Fruit fly (Drosophila melanogaster) whole organism, adult: ENCODE results near the gene CG6051.

Experiments used
- CG11617 ChIP-seq: fragments of 200-800 bp; sonication (Bioruptor generic); optimal IDR thresholded peaks from 2 replicates; lab custom pipeline; 2017; ENCODE audit warnings: mild to moderate bottlenecking, missing biosample characterization, missing genetic modification reagents, missing genetic modification characterization
- CG12768 ChIP-seq: fragments of 200-800 bp; sonication (Bioruptor generic); optimal IDR thresholded peaks from 2 replicates; lab custom pipeline; 2017; ENCODE audit warnings: missing biosample characterization, missing genetic modification characterization, mild to moderate bottlenecking, moderate library complexity, missing genetic modification reagents
- CG7101 ChIP-seq: fragments of 200-800 bp; sonication (Bioruptor generic); optimal IDR thresholded peaks from 2 replicates; lab custom pipeline; 2018; ENCODE audit warnings: missing biosample characterization, mild to moderate bottlenecking, missing genetic modification characterization, moderate library complexity
- Crg-1 ChIP-seq: fragments of 200-800 bp; sonication (Bioruptor generic); optimal IDR thresholded peaks from 2 replicates; lab custom pipeline; 2016; ENCODE audit warnings: missing biosample characterization, missing genetic modification characterization
- Hr96 ChIP-seq: fragments of 200-800 bp; sonication (Bioruptor generic); optimal IDR thresholded peaks from 2 replicates; lab custom pipeline; 2016; ENCODE audit warnings: missing biosample characterization, missing genetic modification characterization
- bab1 ChIP-seq: fragments of 200-800 bp; sonication (Bioruptor generic); optimal IDR thresholded peaks from 3 replicates; lab custom pipeline; 2019; ENCODE audit warnings: missing biosample characterization, mild to moderate bottlenecking, missing genetic modification characterization, moderate library complexity
- cnc ChIP-seq, 2 experiments: fragments of >200 bp; optimal IDR thresholded peaks; 2 replicates each; lab custom pipeline; 2017
- ovo ChIP-seq: fragments of 200-800 bp; sonication (Bioruptor generic); optimal IDR thresholded peaks from 2 replicates; lab custom pipeline; 2016; ENCODE audit warnings: missing biosample characterization, missing genetic modification characterization
- pad ChIP-seq: fragments of 200-800 bp; sonication (Bioruptor generic); optimal IDR thresholded peaks from 3 replicates; lab custom pipeline; 2017; ENCODE audit warnings: missing biosample characterization, missing genetic modification characterization, mild to moderate bottlenecking, moderate library complexity, missing genetic modification reagents
- tj ChIP-seq: fragments of 200-800 bp; sonication (Bioruptor generic); optimal IDR thresholded peaks from 3 replicates; lab custom pipeline; 2017; ENCODE audit warnings: missing biosample characterization, mild to moderate bottlenecking, missing genetic modification characterization, moderate library complexity
- toe ChIP-seq: fragments of 200-800 bp; sonication (Bioruptor generic); optimal IDR thresholded peaks from 2 replicates; lab custom pipeline; 2016; ENCODE audit warnings: missing biosample characterization, missing genetic modification characterization

dm6 chr3R:27181074-27181473, 30.2 kb upstream of the CG6051 start:
- TF ChIP-seq Hr96 (GFP tag; lab: Kevin White, UChicago) (no peak), bab1 (no peak), ovo (no peak), toe (GFP tag; lab: Kevin White, UChicago) (no peak), CG7101 (tag; lab: Kevin White, UChicago) (no peak), CG12768 (no peak), cnc (optimal IDR thresholded peaks at IDR 0.05; lab: Kevin White, UChicago) (no peak), tj (GFP tag; lab: Kevin White, UChicago) (no peak), CG11617 (GFP tag; lab: Kevin White, UChicago) (no peak), Crg-1 (GFP tag; lab: Kevin White, UChicago) (no peak), pad (GFP tag; lab: Kevin White, UChicago) (no peak)
